Worm (Caenorhabditis elegans): ENCODE results near the gene mtp-18.

DNA sequence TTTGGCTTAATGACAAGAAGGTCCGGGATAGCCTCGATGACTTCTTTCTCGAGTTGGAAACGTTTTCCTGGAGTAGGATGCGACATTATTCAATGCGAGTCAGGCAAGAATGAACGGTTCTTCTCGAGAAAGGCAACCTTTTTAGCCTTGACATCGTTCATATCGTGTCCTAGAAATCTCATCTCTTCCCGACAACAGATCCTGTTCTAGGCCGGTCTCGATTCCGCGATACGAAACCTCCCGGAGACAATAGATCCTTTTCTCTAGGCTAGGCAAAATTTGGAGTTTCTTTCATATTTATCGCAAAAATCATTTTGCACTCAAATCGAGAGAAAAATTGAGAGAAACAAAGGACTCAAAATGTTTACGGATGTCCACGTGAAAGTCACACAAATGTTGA lies 32.8 kb upstream of the mtp-18 start, which contains the start of gene rml-3:
- TF ChIP-seq nhr-237 (tag; optimal IDR thresholded peaks at IDR 0.05) (no peak), zag-1 (tag; optimal IDR thresholded peaks at IDR 0.05) (no peak), pqm-1 (tag; optimal IDR thresholded peaks at IDR 0.05) (no peak), nhr-77 (tag; optimal IDR thresholded peaks at IDR 0.05) (no peak), blmp-1 (tag; optimal IDR thresholded peaks at IDR 0.05) (peak; percentile 19), nhr-28 (tag; optimal IDR thresholded peaks at IDR 0.05) (no peak), egl-27 (tag; optimal IDR thresholded peaks at IDR 0.05) (no peak), lin-35 (GFP tag; optimal IDR thresholded peaks at IDR 0.05) (no peak), nhr-76 (tag; optimal IDR thresholded peaks at IDR 0.05) (no peak), elt-3 (tag; optimal IDR thresholded peaks at IDR 0.05) (no peak), ces-1 (GFP tag; optimal IDR thresholded peaks at IDR 0.05) (no peak)
